Worm (Caenorhabditis elegans): ENCODE results near the gene gcy-29.

DNA sequence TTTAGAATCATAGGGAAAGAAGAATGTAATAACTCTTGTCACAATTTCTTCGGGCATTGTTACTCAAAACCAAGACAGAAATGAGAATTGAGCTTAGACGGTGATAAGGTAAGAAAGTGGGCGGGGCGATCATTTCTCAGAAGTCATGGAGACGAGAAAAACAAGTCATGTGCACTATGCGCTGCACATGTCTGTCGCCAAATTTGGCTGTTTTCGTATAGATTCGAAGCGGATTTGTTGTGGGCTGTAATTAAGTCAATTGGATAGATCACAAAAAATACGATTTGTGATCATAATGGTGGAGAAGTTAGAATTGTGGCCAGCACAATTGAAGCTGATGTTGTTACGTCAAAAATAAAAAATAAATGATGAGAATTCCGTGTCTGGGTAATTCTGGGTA, 43.1 kb upstream of the gcy-29 start, which contains the start of gene C01G12.7:
- TF ChIP-seq rnt-1 (tag; optimal IDR thresholded peaks at IDR 0.05) (no peak), unc-42 (tag; optimal IDR thresholded peaks at IDR 0.05) (no peak), sdc-2 (tag; optimal IDR thresholded peaks at IDR 0.05) (no peak), fkh-10 (GFP tag; optimal IDR thresholded peaks at IDR 0.05) (no peak), ceh-22 (tag; optimal IDR thresholded peaks at IDR 0.05) (no peak), ceh-14 (tag; optimal IDR thresholded peaks at IDR 0.05) (no peak), hlh-30 (tag; optimal IDR thresholded peaks at IDR 0.05; ENCODE audit: insufficient read depth) (no peak), F13H6.1 (tag; optimal IDR thresholded peaks at IDR 0.05) (no peak), nhr-11 (tag; optimal IDR thresholded peaks at IDR 0.05) (no peak), gmeb-2 (tag; optimal IDR thresholded peaks at IDR 0.05) (no peak), ama-1 (optimal IDR thresholded peaks at IDR 0.05) (no peak), ceh-24 (tag; optimal IDR thresholded peaks at IDR 0.05) (no peak), eyg-1 (tag; optimal IDR thresholded peaks at IDR 0.05) (no peak)
